Worm (Caenorhabditis elegans) whole organism, L2 larva: Measurements from ENCODE around the gene T27E4.5.
A peak's percentile ranks its signal among the peaks of the same experiment; 100 is the strongest.

ENCODE experiments used
- C34F6.9 ChIP-seq: fragments of 150-350 bp; optimal IDR thresholded peaks from 2 replicates; lab custom pipeline; 2014; ENCODE audit warnings: missing biosample characterization, missing genetic modification characterization
- R02D3.7 ChIP-seq: fragments of 150-350 bp; optimal IDR thresholded peaks from 2 replicates; lab custom pipeline; 2014; ENCODE audit warnings: missing biosample characterization, missing genetic modification characterization
- Y55F3AM.14 ChIP-seq: fragments of 200-800 bp; sonication (Bioruptor generic); optimal IDR thresholded peaks from 2 replicates; lab custom pipeline; 2018; ENCODE audit warnings: mild to moderate bottlenecking, missing genetic modification characterization, missing compliant biosample characterization
- alr-1 ChIP-seq: fragments of 150-350 bp; optimal IDR thresholded peaks from 2 replicates; lab custom pipeline; 2014; ENCODE audit warnings: missing biosample characterization, missing genetic modification characterization
- aly-2 ChIP-seq: fragments of 150-350 bp; optimal IDR thresholded peaks from 2 replicates; lab custom pipeline; 2014; ENCODE audit warnings: missing biosample characterization, missing genetic modification characterization
- ama-1 ChIP-seq: fragments of 150-350 bp; optimal IDR thresholded peaks from 2 replicates; lab custom pipeline; 2018; ENCODE audit warnings: inconsistent platforms
- blmp-1 ChIP-seq: sonication (generic microtip); optimal IDR thresholded peaks from 2 replicates; lab custom pipeline; 2017; ENCODE audit warnings: missing genetic modification characterization, mild to moderate bottlenecking, missing compliant biosample characterization, antibody characterized with exemption, moderate library complexity; ENCODE audit not compliant: insufficient read depth
- ceh-16 ChIP-seq: fragments of 150-350 bp; optimal IDR thresholded peaks from 2 replicates; lab custom pipeline; 2014; ENCODE audit warnings: missing biosample characterization, missing genetic modification characterization
- ceh-82 ChIP-seq: fragments of 150-350 bp; optimal IDR thresholded peaks from 2 replicates; lab custom pipeline; 2014; ENCODE audit warnings: missing biosample characterization, missing genetic modification characterization
- dmd-4 ChIP-seq: sonication (generic microtip); optimal IDR thresholded peaks from 2 replicates; lab custom pipeline; 2017; ENCODE audit warnings: missing biosample characterization, missing genetic modification characterization
- egl-27 ChIP-seq: sonication (generic microtip); optimal IDR thresholded peaks from 3 replicates; lab custom pipeline; 2017; ENCODE audit warnings: missing biosample characterization, missing genetic modification reagents, missing genetic modification characterization
- elt-3 ChIP-seq: sonication (generic microtip); optimal IDR thresholded peaks from 2 replicates; lab custom pipeline; 2017; ENCODE audit warnings: missing biosample characterization, missing genetic modification characterization
- fos-1 ChIP-seq: fragments of 150-350 bp; optimal IDR thresholded peaks from 2 replicates; lab custom pipeline; 2014; ENCODE audit warnings: missing biosample characterization, missing genetic modification characterization
- gmeb-1 ChIP-seq: fragments of 150-350 bp; optimal IDR thresholded peaks from 2 replicates; lab custom pipeline; 2014; ENCODE audit warnings: missing biosample characterization, missing genetic modification characterization
- lin-11 ChIP-seq: fragments of 150-350 bp; sonication (generic microtip); optimal IDR thresholded peaks from 2 replicates; lab custom pipeline; 2014; ENCODE audit warnings: missing biosample characterization, missing genetic modification characterization, inconsistent platforms, mixed read lengths
- lin-39 ChIP-seq: fragments of 150-350 bp; optimal IDR thresholded peaks from 2 replicates; lab custom pipeline; 2014; ENCODE audit warnings: missing biosample characterization, missing genetic modification reagents, missing genetic modification characterization
- lsy-2 ChIP-seq, 2 experiments: fragments of 150-350 bp in 1 of 2; sonication (generic microtip) in 1 of 2; optimal IDR thresholded peaks; 2 replicates each; lab custom pipeline; 2014 to 2017; ENCODE audit warnings: missing biosample characterization in 2 of 2, missing genetic modification characterization in 2 of 2
- mab-5 ChIP-seq: fragments of 150-350 bp; optimal IDR thresholded peaks from 2 replicates; lab custom pipeline; 2014; ENCODE audit warnings: missing biosample characterization, missing genetic modification characterization
- mbf-1 ChIP-seq: sonication (generic microtip); optimal IDR thresholded peaks from 2 replicates; lab custom pipeline; 2017; ENCODE audit warnings: missing biosample characterization, missing genetic modification characterization
- mdl-1 ChIP-seq, 2 experiments: fragments of 150-350 bp in 1 of 2; sonication (generic microtip) in 1 of 2; optimal IDR thresholded peaks; 2 replicates each; lab custom pipeline; 2017; ENCODE audit warnings: missing biosample characterization in 2 of 2, missing genetic modification characterization in 2 of 2
- nhr-11 ChIP-seq: fragments of 150-350 bp; optimal IDR thresholded peaks from 2 replicates; lab custom pipeline; 2014; ENCODE audit warnings: missing biosample characterization, missing genetic modification characterization
- nhr-12 ChIP-seq: fragments of 150-350 bp; optimal IDR thresholded peaks from 2 replicates; lab custom pipeline; 2014; ENCODE audit warnings: missing biosample characterization, missing genetic modification characterization
- nhr-129 ChIP-seq: fragments of 150-350 bp; optimal IDR thresholded peaks from 2 replicates; lab custom pipeline; 2014; ENCODE audit warnings: missing biosample characterization, missing genetic modification characterization
- nhr-21 ChIP-seq: fragments of 150-350 bp; optimal IDR thresholded peaks from 2 replicates; lab custom pipeline; 2014; ENCODE audit warnings: missing biosample characterization, missing genetic modification characterization
- nhr-237 ChIP-seq: fragments of 150-350 bp; optimal IDR thresholded peaks from 2 replicates; lab custom pipeline; 2014; ENCODE audit warnings: missing biosample characterization, missing genetic modification characterization
- nhr-25 ChIP-seq: fragments of 150-350 bp; sonication (generic microtip); optimal IDR thresholded peaks from 3 replicates; lab custom pipeline; 2014; ENCODE audit warnings: missing biosample characterization, missing genetic modification characterization
- peb-1 ChIP-seq: fragments of 150-350 bp; optimal IDR thresholded peaks from 2 replicates; lab custom pipeline; 2014; ENCODE audit warnings: missing biosample characterization, missing genetic modification characterization
- sem-4 ChIP-seq: fragments of 150-350 bp; optimal IDR thresholded peaks from 2 replicates; lab custom pipeline; 2014; ENCODE audit warnings: missing biosample characterization, missing genetic modification reagents, missing genetic modification characterization
- skn-1 ChIP-seq: sonication (generic microtip); optimal IDR thresholded peaks from 2 replicates; lab custom pipeline; 2017; ENCODE audit warnings: missing biosample characterization, missing genetic modification characterization
- sma-3 ChIP-seq: sonication (generic microtip); optimal IDR thresholded peaks from 2 replicates; lab custom pipeline; 2016; ENCODE audit warnings: missing genetic modification reagents, missing genetic modification characterization, missing compliant biosample characterization
- sma-9 ChIP-seq, 2 experiments: fragments of 150-350 bp in 1 of 2; sonication (generic microtip) in 1 of 2; optimal IDR thresholded peaks; 2 replicates each; lab custom pipeline; 2014 to 2016; ENCODE audit warnings: missing genetic modification characterization in 2 of 2, mild to moderate bottlenecking in 1 of 2, missing biosample characterization in 1 of 2, missing compliant biosample characterization in 1 of 2, missing genetic modification reagents in 1 of 2, moderate library complexity in 1 of 2
- snpc-4 ChIP-seq: fragments of 150-350 bp; optimal IDR thresholded peaks from 2 replicates; lab custom pipeline; 2014; ENCODE audit warnings: missing biosample characterization, missing genetic modification characterization
- unc-39 ChIP-seq: fragments of 150-350 bp; optimal IDR thresholded peaks from 2 replicates; lab custom pipeline; 2014; ENCODE audit warnings: missing biosample characterization, missing genetic modification characterization
- unc-62 ChIP-seq: fragments of 150-350 bp; optimal IDR thresholded peaks from 2 replicates; lab custom pipeline; 2014; ENCODE audit warnings: missing biosample characterization, missing genetic modification reagents, missing genetic modification characterization
- zag-1 ChIP-seq: fragments of 150-350 bp; optimal IDR thresholded peaks from 2 replicates; lab custom pipeline; 2014; ENCODE audit warnings: missing biosample characterization, missing genetic modification characterization
- ztf-1 ChIP-seq: fragments of 200-800 bp; sonication (Bioruptor generic); conservative IDR thresholded peaks from 2 replicates; pipeline ENCODE4 v1.3.6; 2022; ENCODE audit warnings: missing genetic modification characterization, missing compliant biosample characterization
- ztf-11 ChIP-seq: sonication (generic microtip); optimal IDR thresholded peaks from 2 replicates; lab custom pipeline; 2017; ENCODE audit warnings: missing biosample characterization, missing genetic modification characterization

The T27E4.5 gene

DNA sequence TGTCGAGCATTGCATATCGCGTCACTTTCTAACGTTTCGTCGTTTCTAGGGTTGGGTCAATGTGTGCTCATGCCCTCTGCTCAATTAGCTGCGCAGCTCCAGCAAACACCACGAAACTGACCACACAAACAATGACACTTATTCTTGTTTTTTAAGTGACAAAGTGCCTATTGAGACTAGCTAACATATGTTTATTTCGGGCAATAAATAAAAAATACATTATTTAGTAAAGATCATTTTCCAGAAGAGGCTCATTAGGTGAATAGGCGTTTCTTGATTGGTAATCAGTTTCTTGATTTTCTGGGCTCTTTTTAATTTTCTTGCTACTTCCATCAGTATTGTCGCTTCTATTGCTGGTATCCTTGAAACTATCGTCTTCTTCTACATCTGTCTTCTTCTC lies at the start of gene T27E4.5:
Gene T27E4.5 (minus strand): TSS at position 101 of the 400 bp plus-strand sequence.
- TF ChIP-seq mab-5 (no peak), aly-2 (tag; lab: Kevin White, UChicago) (no peak), unc-62 (GFP tag; lab: Kevin White, UChicago) (no peak)
- TF ChIP-seq, all 48 proteins: peak for 0

DNA sequence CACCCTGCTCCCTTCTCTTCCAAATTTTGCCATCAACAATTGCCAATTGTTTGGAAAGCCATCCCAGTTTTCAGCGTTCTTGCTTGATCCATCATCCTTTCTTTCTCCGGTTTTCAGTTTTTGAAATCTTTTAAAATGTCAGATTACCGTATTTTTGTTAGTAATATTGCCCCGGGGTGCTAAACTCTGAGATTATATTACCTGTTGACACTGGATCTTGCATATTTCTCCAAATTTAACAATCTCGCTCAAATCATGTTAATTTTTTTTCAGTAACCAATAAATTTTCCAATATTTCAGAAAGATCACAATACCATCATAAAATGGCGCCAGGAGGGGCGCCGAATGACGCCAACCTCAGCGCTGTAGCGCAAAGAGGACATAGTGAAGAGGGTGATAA lies 42.9 kb upstream of the T27E4.5 start, which contains the start of gene F21C10.7:
Gene F21C10.7 (plus strand): TSS at position 301 of the 400 bp plus-strand sequence.
- TF ChIP-seq lin-11 (tag; lab: Kevin White, UChicago) (no peak), mbf-1 (tag; lab: Kevin White, UChicago) (no peak), mab-5 (no peak), Y55F3AM.14 (no peak), nhr-25 (tag; lab: Kevin White, UChicago) (no peak), sem-4 (tag; lab: Kevin White, UChicago) (no peak), nhr-237 (tag; lab: Kevin White, UChicago) (no peak), skn-1 (no peak), ztf-11 (no peak), ztf-1 (GFP tag; lab: Robert Waterston, UW) (no peak), nhr-12 (tag; lab: Kevin White, UChicago) (no peak), C34F6.9 (no peak), elt-3 (tag; lab: Kevin White, UChicago) (no peak), sma-3 (GFP tag; lab: Kevin White, UChicago) (no peak), ceh-16 (no peak), R02D3.7 (tag; lab: Kevin White, UChicago) (no peak), blmp-1 (tag; lab: Kevin White, UChicago) (no peak), sma-9 (GFP tag; optimal IDR thresholded peaks at IDR 0.05; lab: Kevin White, UChicago) (no peak), sma-9 (tag; optimal IDR thresholded peaks at IDR 0.05; lab: Kevin White, UChicago) (no peak), gmeb-1 (tag; lab: Kevin White, UChicago) (no peak)

DNA sequence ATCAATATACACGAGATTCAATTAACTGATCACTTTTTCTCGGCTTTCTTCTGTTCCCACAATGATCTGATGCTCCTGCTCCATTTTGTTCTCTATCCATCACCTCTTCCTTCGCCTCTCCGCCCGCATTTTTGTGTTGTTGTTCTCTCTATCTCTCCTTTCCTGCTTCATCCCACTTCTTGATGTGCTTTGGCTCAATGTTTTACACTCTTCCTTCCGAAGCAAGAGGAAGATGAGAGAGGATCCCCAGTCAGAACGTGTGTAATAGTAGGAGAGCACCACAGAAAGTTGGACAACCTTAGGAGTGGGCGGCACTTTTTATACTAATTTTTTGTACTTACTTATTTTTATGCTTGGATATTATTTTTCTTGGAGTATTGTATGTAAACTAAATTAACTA lies 42.4 kb upstream of the T27E4.5 start:
- TF ChIP-seq sma-9 (GFP tag; optimal IDR thresholded peaks at IDR 0.05; lab: Kevin White, UChicago) (peak; percentile 25), sma-9 (tag; optimal IDR thresholded peaks at IDR 0.05; lab: Kevin White, UChicago) (no peak), lin-11 (tag; lab: Kevin White, UChicago) (no peak), nhr-129 (tag; lab: Kevin White, UChicago) (peak; percentile 46)
- TF ChIP-seq, all 48 proteins: peak for 2

DNA sequence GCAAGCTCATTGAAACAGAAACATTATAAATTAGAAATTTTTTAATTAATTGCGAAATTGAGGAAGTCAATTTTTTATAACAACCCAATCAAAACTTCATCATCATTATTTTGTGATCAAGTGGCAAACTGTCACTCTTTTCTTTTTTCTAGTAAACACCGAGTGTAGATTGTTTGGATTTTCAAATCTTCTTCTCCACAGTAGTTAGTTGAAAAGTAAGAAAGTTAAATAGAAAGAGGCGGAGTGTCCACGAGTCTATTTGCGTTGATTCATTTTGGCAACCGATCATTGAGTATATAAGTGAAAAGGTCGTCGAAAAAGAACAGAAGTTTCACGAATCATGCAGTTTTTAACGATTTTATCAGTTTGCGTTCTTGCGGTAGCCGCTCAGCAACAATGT lies 39.7 kb upstream of the T27E4.5 start, which contains the start of gene pqn-31:
Gene pqn-31 (plus strand): TSS at position 301 of the 400 bp plus-strand sequence.
- TF ChIP-seq C34F6.9 (no peak), ztf-1 (GFP tag; lab: Robert Waterston, UW) (no peak), egl-27 (tag; lab: Kevin White, UChicago) (no peak), ceh-82 (no peak), lin-39 (tag; lab: Kevin White, UChicago) (no peak), peb-1 (tag; lab: Kevin White, UChicago) (no peak), aly-2 (tag; lab: Kevin White, UChicago) (no peak), blmp-1 (tag; lab: Kevin White, UChicago) (no peak), mdl-1 (tag; optimal IDR thresholded peaks at IDR 0.05; lab: Kevin White, UChicago) (no peak), snpc-4 (tag; lab: Kevin White, UChicago) (no peak), nhr-11 (tag; lab: Kevin White, UChicago) (no peak), mbf-1 (tag; lab: Kevin White, UChicago) (no peak), fos-1 (tag; lab: Kevin White, UChicago) (no peak), dmd-4 (tag; lab: Kevin White, UChicago) (no peak), nhr-21 (tag; lab: Kevin White, UChicago) (no peak), sma-3 (GFP tag; lab: Kevin White, UChicago) (no peak), zag-1 (tag; lab: Kevin White, UChicago) (no peak), R02D3.7 (tag; lab: Kevin White, UChicago) (no peak), unc-39 (tag; lab: Kevin White, UChicago) (no peak)

DNA sequence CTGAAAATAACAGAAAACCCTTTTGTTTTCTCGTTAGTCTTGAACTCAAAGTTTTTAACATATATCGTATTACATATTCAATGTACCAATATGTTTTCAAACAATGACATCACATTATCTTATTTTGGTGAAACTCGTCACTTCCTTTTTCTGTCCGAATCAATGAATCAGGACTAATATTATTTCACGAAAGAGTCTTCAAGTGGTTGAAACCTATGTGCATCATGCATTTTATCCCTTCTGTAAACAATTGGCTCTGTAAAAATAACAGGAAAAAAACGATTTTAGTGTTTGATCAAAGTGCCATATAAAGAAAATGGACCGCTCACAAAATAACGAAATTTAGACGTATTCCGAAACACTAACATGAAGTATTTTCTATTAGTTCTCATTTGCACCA lies 38.6 kb upstream of the T27E4.5 start, which contains the start of gene F21C10.18:
Gene F21C10.18 (plus strand): TSS at position 301 of the 400 bp plus-strand sequence.
- TF ChIP-seq snpc-4 (tag; lab: Kevin White, UChicago) = no peak
- no peak for TF ChIP-seq unc-62 (GFP tag; lab: Kevin White, UChicago)
- TF ChIP-seq mdl-1 (tag; optimal IDR thresholded peaks at IDR 0.05; lab: Kevin White, UChicago) = no peak
- no peak for TF ChIP-seq sem-4 (tag; lab: Kevin White, UChicago)
- no peak for TF ChIP-seq nhr-21 (tag; lab: Kevin White, UChicago)
- no peak for TF ChIP-seq alr-1 (tag; lab: Kevin White, UChicago)
- TF ChIP-seq ama-1 (lab: Kevin White, UChicago) = no peak
- TF ChIP-seq peb-1 (tag; lab: Kevin White, UChicago) = no peak
- TF ChIP-seq nhr-129 (tag; lab: Kevin White, UChicago) = no peak
- no peak for TF ChIP-seq ztf-1 (GFP tag; lab: Robert Waterston, UW)
- TF ChIP-seq lsy-2 (tag; optimal IDR thresholded peaks at IDR 0.05; lab: Kevin White, UChicago) = no peak
- no peak for TF ChIP-seq Y55F3AM.14
- TF ChIP-seq nhr-237 (tag; lab: Kevin White, UChicago) = no peak
- no peak for TF ChIP-seq nhr-11 (tag; lab: Kevin White, UChicago)
